Fruit fly (Drosophila melanogaster) whole organism, embryonic: Measurements from ENCODE around the gene CG17637.

ENCODE experiments used
- Atf-2 ChIP-seq: fragments of 200-800 bp; sonication (Bioruptor generic); optimal IDR thresholded peaks from 2 replicates; lab custom pipeline; 2016; ENCODE audit warnings: missing biosample characterization, missing genetic modification characterization
- Bteb2 ChIP-seq: fragments of 200-800 bp; sonication (Bioruptor generic); optimal IDR thresholded peaks from 2 replicates; lab custom pipeline; 2016; ENCODE audit warnings: missing biosample characterization, missing genetic modification characterization
- CG12659 ChIP-seq: fragments of 200-800 bp; sonication (Bioruptor generic); optimal IDR thresholded peaks from 3 replicates; lab custom pipeline; 2017; ENCODE audit warnings: mild to moderate bottlenecking, missing biosample characterization, missing genetic modification reagents, missing genetic modification characterization
- CG12744 ChIP-seq: fragments of 200-800 bp; sonication (Bioruptor generic); optimal IDR thresholded peaks from 2 replicates; lab custom pipeline; 2016; ENCODE audit warnings: missing biosample characterization, missing genetic modification characterization
- CG14860 ChIP-seq: fragments of 200-800 bp; sonication (Bioruptor generic); IDR thresholded peaks from 3 replicates; pipeline ENCODE4 v1.3.6; 2022; ENCODE audit warnings: missing biosample characterization, missing genetic modification characterization; ENCODE audit not compliant: partially characterized antibody
- CG15514 ChIP-seq: fragments of 200-800 bp; sonication (Bioruptor generic); optimal IDR thresholded peaks from 3 replicates; lab custom pipeline; 2017; ENCODE audit warnings: missing biosample characterization, missing genetic modification characterization, mild to moderate bottlenecking, moderate library complexity, missing genetic modification reagents
- CG17328 ChIP-seq: fragments of 200-800 bp; sonication (Bioruptor generic); IDR thresholded peaks from 2 replicates; pipeline ENCODE4 v1.3.6; 2022; ENCODE audit warnings: missing biosample characterization, missing genetic modification characterization
- CG30431 ChIP-seq: fragments of 200-800 bp; sonication (Bioruptor generic); optimal IDR thresholded peaks from 2 replicates; lab custom pipeline; 2017; ENCODE audit warnings: missing biosample characterization, missing genetic modification characterization
- CG4328 ChIP-seq: fragments of 200-800 bp; sonication (Bioruptor generic); optimal IDR thresholded peaks from 3 replicates; lab custom pipeline; 2017; ENCODE audit warnings: missing biosample characterization, missing genetic modification reagents, missing genetic modification characterization
- CG4360 ChIP-seq: fragments of 200-800 bp; sonication (Bioruptor generic); IDR thresholded peaks from 2 replicates; pipeline ENCODE4 v1.3.6; 2022; ENCODE audit warnings: missing biosample characterization, missing genetic modification characterization
- CG5180 ChIP-seq: fragments of 200-800 bp; sonication (Bioruptor generic); optimal IDR thresholded peaks from 3 replicates; lab custom pipeline; 2017; ENCODE audit warnings: missing biosample characterization, missing genetic modification characterization, mild to moderate bottlenecking, moderate library complexity, missing genetic modification reagents
- CG7271 ChIP-seq: fragments of 200-800 bp; sonication (Bioruptor generic); optimal IDR thresholded peaks from 2 replicates; lab custom pipeline; 2018; ENCODE audit warnings: missing biosample characterization, mild to moderate bottlenecking, missing genetic modification characterization, moderate library complexity
- CG7372 ChIP-seq: fragments of 200-800 bp; sonication (Bioruptor generic); IDR thresholded peaks from 2 replicates; pipeline ENCODE4 v1.3.6; 2022; ENCODE audit warnings: missing biosample characterization, missing genetic modification characterization
- CG7556 ChIP-seq: fragments of 200-800 bp; sonication (Bioruptor generic); optimal IDR thresholded peaks from 2 replicates; lab custom pipeline; 2017; ENCODE audit warnings: missing biosample characterization, mild to moderate bottlenecking, missing genetic modification characterization
- CG7963 ChIP-seq: fragments of 200-800 bp; sonication (Bioruptor generic); IDR thresholded peaks from 3 replicates; pipeline ENCODE4 v1.3.6; 2022; ENCODE audit warnings: missing biosample characterization, missing genetic modification characterization; ENCODE audit not compliant: partially characterized antibody
- CG8944 ChIP-seq: fragments of 200-800 bp; sonication (Bioruptor generic); optimal IDR thresholded peaks from 3 replicates; lab custom pipeline; 2016; ENCODE audit warnings: missing biosample characterization, missing genetic modification characterization
- CG9215 ChIP-seq: fragments of 200-800 bp; sonication (Bioruptor generic); IDR thresholded peaks from 2 replicates; pipeline ENCODE4 v1.3.6; 2022; ENCODE audit warnings: missing biosample characterization, missing genetic modification characterization
- CG9876 ChIP-seq: fragments of 200-800 bp; sonication (Bioruptor generic); optimal IDR thresholded peaks from 2 replicates; lab custom pipeline; 2016; ENCODE audit warnings: missing biosample characterization, missing genetic modification characterization
- Dbx ChIP-seq: fragments of 200-800 bp; sonication (Bioruptor generic); IDR thresholded peaks from 3 replicates; pipeline ENCODE4 v1.3.6; 2022; ENCODE audit warnings: missing biosample characterization, missing genetic modification characterization
- Fer3 ChIP-seq: fragments of 200-800 bp; sonication (Bioruptor generic); optimal IDR thresholded peaks from 2 replicates; lab custom pipeline; 2018; ENCODE audit warnings: missing biosample characterization, mild to moderate bottlenecking, missing genetic modification characterization, moderate library complexity
- H2.0 ChIP-seq: fragments of 200-800 bp; sonication (Bioruptor generic); IDR thresholded peaks from 2 replicates; pipeline ENCODE4 v1.3.6; 2022; ENCODE audit warnings: missing biosample characterization, missing genetic modification characterization
- Hmx ChIP-seq: fragments of 200-800 bp; sonication (Bioruptor generic); optimal IDR thresholded peaks from 2 replicates; lab custom pipeline; 2016; ENCODE audit warnings: missing biosample characterization, missing genetic modification characterization
- Myb ChIP-seq: fragments of 200-800 bp; sonication (Bioruptor generic); optimal IDR thresholded peaks from 2 replicates; lab custom pipeline; 2016; ENCODE audit warnings: missing biosample characterization, missing genetic modification characterization
- Nf-YB ChIP-seq: fragments of 200-800 bp; sonication (Bioruptor generic); optimal IDR thresholded peaks from 3 replicates; lab custom pipeline; 2019; ENCODE audit warnings: missing biosample characterization, mild to moderate bottlenecking, missing genetic modification characterization, moderate library complexity
- Oaz ChIP-seq: fragments of 200-800 bp; sonication (Bioruptor generic); IDR thresholded peaks from 2 replicates; pipeline ENCODE4 v1.3.6; 2022; ENCODE audit warnings: missing biosample characterization, missing genetic modification characterization
- Poxn ChIP-seq: fragments of 200-800 bp; sonication (Bioruptor generic); IDR thresholded peaks from 2 replicates; pipeline ENCODE4 v1.3.6; 2022; ENCODE audit warnings: missing biosample characterization, missing genetic modification characterization
- Ssrp ChIP-seq: fragments of 200-800 bp; sonication (Bioruptor generic); optimal IDR thresholded peaks from 2 replicates; lab custom pipeline; 2018; ENCODE audit warnings: missing biosample characterization, mild to moderate bottlenecking, missing genetic modification characterization, moderate library complexity
- Stat92E ChIP-seq, 3 experiments: fragments of >200 bp in 2 of 3; fragments of 200-800 bp in 1 of 3; sonication (Bioruptor generic) in 1 of 3; optimal IDR thresholded peaks; 2 replicates each; lab custom pipeline; 2017 to 2019; ENCODE audit warnings: missing biosample characterization in 3 of 3, missing genetic modification characterization in 3 of 3, mild to moderate bottlenecking in 1 of 3, moderate library complexity in 1 of 3
- Usf ChIP-seq: fragments of 200-800 bp; sonication (Bioruptor generic); optimal IDR thresholded peaks from 2 replicates; lab custom pipeline; 2017; ENCODE audit warnings: missing genotype, missing biosample characterization, missing genetic modification characterization
- bcd ChIP-seq: fragments of 200-800 bp; sonication (Bioruptor generic); optimal IDR thresholded peaks from 2 replicates; lab custom pipeline; 2017; ENCODE audit warnings: missing biosample characterization, mild to moderate bottlenecking, missing genetic modification characterization
- chn ChIP-seq: fragments of 200-800 bp; sonication (Bioruptor generic); optimal IDR thresholded peaks from 2 replicates; lab custom pipeline; 2016; ENCODE audit warnings: missing biosample characterization, missing genetic modification characterization
- danr ChIP-seq: fragments of 200-800 bp; sonication (Bioruptor generic); IDR thresholded peaks from 2 replicates; pipeline ENCODE4 v1.3.6; 2022; ENCODE audit warnings: missing biosample characterization, missing genetic modification characterization
- dmrt99B ChIP-seq: fragments of 200-800 bp; sonication (Bioruptor generic); optimal IDR thresholded peaks from 2 replicates; lab custom pipeline; 2018; ENCODE audit warnings: missing biosample characterization, mild to moderate bottlenecking, missing genetic modification characterization, moderate library complexity
- ems ChIP-seq: fragments of 200-800 bp; sonication (Bioruptor generic); optimal IDR thresholded peaks from 3 replicates; lab custom pipeline; 2016; ENCODE audit warnings: missing biosample characterization, missing genetic modification characterization
- fd3F ChIP-seq: fragments of 200-800 bp; sonication (Bioruptor generic); optimal IDR thresholded peaks from 2 replicates; lab custom pipeline; 2018; ENCODE audit warnings: missing biosample characterization, mild to moderate bottlenecking, missing genetic modification characterization, moderate library complexity
- grau ChIP-seq: fragments of 200-800 bp; optimal IDR thresholded peaks from 3 replicates; lab custom pipeline; 2019; ENCODE audit warnings: missing biosample characterization, mild to moderate bottlenecking, missing genetic modification characterization, moderate library complexity
- hth ChIP-seq: fragments of >200 bp; optimal IDR thresholded peaks from 2 replicates; lab custom pipeline; 2017; ENCODE audit warnings: inconsistent platforms
- kni ChIP-seq: fragments of 200-800 bp; sonication (Bioruptor generic); optimal IDR thresholded peaks from 3 replicates; lab custom pipeline; 2017; ENCODE audit warnings: mild to moderate bottlenecking, missing biosample characterization, missing genetic modification reagents, missing genetic modification characterization
- maf-S ChIP-seq: fragments of 200-800 bp; sonication (Bioruptor generic); optimal IDR thresholded peaks from 2 replicates; lab custom pipeline; 2016; ENCODE audit warnings: missing biosample characterization, missing genetic modification characterization
- nau ChIP-seq: fragments of 200-800 bp; sonication (Bioruptor generic); optimal IDR thresholded peaks from 3 replicates; lab custom pipeline; 2017; ENCODE audit warnings: missing biosample characterization, mild to moderate bottlenecking, missing genetic modification characterization, missing genetic modification reagents
- nerfin-1 ChIP-seq: fragments of 200-800 bp; sonication (Bioruptor generic); optimal IDR thresholded peaks from 3 replicates; lab custom pipeline; 2019; ENCODE audit warnings: missing biosample characterization, mild to moderate bottlenecking, missing genetic modification characterization, moderate library complexity
- schlank ChIP-seq: fragments of 200-800 bp; sonication (Bioruptor generic); optimal IDR thresholded peaks from 2 replicates; lab custom pipeline; 2018; ENCODE audit warnings: missing biosample characterization, mild to moderate bottlenecking, missing genetic modification characterization
- sens ChIP-seq: fragments of 200-800 bp; sonication (Bioruptor generic); peaks from one replicate; lab custom pipeline; 2016; ENCODE audit warnings: missing biosample characterization, missing genetic modification characterization
- slou ChIP-seq: fragments of 200-800 bp; sonication (Bioruptor generic); optimal IDR thresholded peaks from 3 replicates; lab custom pipeline; 2016; ENCODE audit warnings: missing biosample characterization, missing genetic modification characterization
- sna ChIP-seq: fragments of 200-800 bp; sonication (Bioruptor generic); IDR thresholded peaks from 2 replicates; pipeline ENCODE4 v1.3.6; 2022; ENCODE audit warnings: missing biosample characterization, missing genetic modification characterization; ENCODE audit not compliant: partially characterized antibody
- stc ChIP-seq: fragments of 200-800 bp; sonication (Bioruptor generic); IDR thresholded peaks from 2 replicates; pipeline ENCODE4 v1.3.6; 2022; ENCODE audit warnings: missing biosample characterization, missing genetic modification characterization
- tap ChIP-seq: fragments of 200-800 bp; optimal IDR thresholded peaks from 3 replicates; lab custom pipeline; 2019; ENCODE audit warnings: missing biosample characterization, mild to moderate bottlenecking, missing genetic modification characterization, moderate library complexity
- usp ChIP-seq: fragments of >200 bp; optimal IDR thresholded peaks from 2 replicates; lab custom pipeline; 2017; ENCODE audit warnings: missing biosample characterization, missing genetic modification characterization
- yki ChIP-seq: fragments of >200 bp; optimal IDR thresholded peaks from 3 replicates; lab custom pipeline; 2018

The CG17637 gene

DNA sequence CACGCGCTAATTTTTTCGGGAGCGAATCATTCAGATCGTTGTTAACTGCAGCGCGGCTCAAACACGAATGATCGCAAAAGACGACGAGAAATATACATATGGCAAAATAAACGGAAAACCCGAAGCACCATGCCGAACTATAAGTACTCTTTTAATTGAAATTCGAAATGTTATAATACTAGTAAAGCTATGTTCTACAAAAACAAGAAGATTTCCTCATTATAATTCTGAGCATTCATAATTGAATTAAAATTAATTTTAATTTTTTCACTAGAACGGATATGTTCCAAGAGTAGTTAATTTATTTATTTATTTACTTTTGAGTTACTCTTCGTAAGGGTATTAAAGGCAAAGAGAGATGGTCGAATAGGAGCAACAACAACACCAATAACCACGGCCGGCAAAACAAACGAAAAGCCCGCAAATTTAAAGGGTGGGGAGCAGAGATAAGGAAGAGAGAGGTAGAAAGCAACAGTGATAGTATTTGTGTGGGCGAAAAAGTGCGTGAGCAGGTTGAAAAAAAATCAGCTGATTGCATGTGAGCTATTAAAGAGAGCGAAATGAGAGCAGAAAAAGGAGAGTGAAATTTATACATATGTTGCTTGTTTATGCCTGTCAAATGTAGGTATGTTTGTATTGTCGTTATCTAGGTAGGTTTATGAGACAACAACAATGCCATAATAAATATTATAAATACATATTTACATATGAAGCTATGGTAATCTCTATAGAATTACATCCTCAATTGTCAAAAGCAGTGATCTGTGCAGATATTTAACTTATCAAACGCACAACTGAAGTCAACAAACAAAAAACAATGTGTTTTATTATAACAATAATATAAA, 10.3 kb upstream of the CG17637 start (continued):
- peak; percentile 13 for TF ChIP-seq CG8944 (GFP tag; lab: Kevin White, UChicago)
- TF ChIP-seq schlank (tag; lab: Kevin White, UChicago): no peak
- peak; percentile 30 for TF ChIP-seq maf-S (GFP tag; lab: Kevin White, UChicago)
- peak; percentile 39 for TF ChIP-seq kni (GFP tag; lab: Kevin White, UChicago)
- TF ChIP-seq CG12659 (GFP tag; lab: Kevin White, UChicago): peak; percentile 69
- TF ChIP-seq nerfin-1 (tag; lab: Kevin White, UChicago): peak; percentile 15
- TF ChIP-seq CG14860: no peak
- TF ChIP-seq CG4328 (GFP tag; lab: Kevin White, UChicago): no peak
- TF ChIP-seq nau: peak; percentile 53
- TF ChIP-seq Fer3 (tag; lab: Kevin White, UChicago): peak; percentile 78
- TF ChIP-seq Oaz (GFP tag; lab: Robert Waterston, UW): peak; percentile 47
- peak; percentile 57 for TF ChIP-seq Hmx
- TF ChIP-seq CG4360 (GFP tag; lab: Robert Waterston, UW): peak; percentile 67
- no peak for TF ChIP-seq CG7271
- TF ChIP-seq hth: no peak
- no peak for TF ChIP-seq chn
- no peak for TF ChIP-seq CG12744 (GFP tag; lab: Kevin White, UChicago)
- peak; percentile 68; the same call in 1 of the 2 replicates for TF ChIP-seq danr
- 0 out of 2 replicates have a peak, but pooled peaks have one; percentile 34 for TF ChIP-seq Poxn
- TF ChIP-seq CG5180 (GFP tag; lab: Kevin White, UChicago): peak; percentile 18
- peak; percentile 56 for TF ChIP-seq CG15514 (GFP tag; lab: Kevin White, UChicago)
- TF ChIP-seq stc (GFP tag; lab: Robert Waterston, UW): peak; percentile 84
- TF ChIP-seq sna (GFP tag; lab: Robert Waterston, UW): no peak
- peak; percentile 50 for TF ChIP-seq fd3F
- peak; percentile 83 for TF ChIP-seq grau
- no peak for TF ChIP-seq CG7963 (GFP tag; lab: Robert Waterston, UW)
- TF ChIP-seq Ssrp: peak; percentile 56
- TF ChIP-seq slou (GFP tag; lab: Kevin White, UChicago): no peak
- TF ChIP-seq Usf (GFP tag; lab: Kevin White, UChicago): peak; percentile 42
- TF ChIP-seq tap (tag; lab: Kevin White, UChicago): peak; percentile 72
- TF ChIP-seq Myb (GFP tag; lab: Kevin White, UChicago): peak; percentile 12
- TF ChIP-seq ems: peak; percentile 20
- no peak for TF ChIP-seq usp (GFP tag; lab: Kevin White, UChicago)
- peak; percentile 85 for TF ChIP-seq dmrt99B (tag; lab: Kevin White, UChicago)
- TF ChIP-seq Nf-YB (GFP tag; lab: Kevin White, UChicago): peak; percentile 49
- peak; percentile 83 for TF ChIP-seq Dbx
- peak; percentile 71 for TF ChIP-seq H2.0
- peak; percentile 49 for TF ChIP-seq CG9215 (GFP tag; lab: Robert Waterston, UW)
- no peak for TF ChIP-seq CG30431 (GFP tag; lab: Kevin White, UChicago)
- TF ChIP-seq yki (lab: Kevin White, UChicago): no peak
- peak; percentile 14 for TF ChIP-seq Atf-2 (GFP tag; lab: Kevin White, UChicago)
- TF ChIP-seq Bteb2: peak; percentile 60
- TF ChIP-seq bcd: peak; percentile 69
- peak; percentile 74 for TF ChIP-seq CG17328 (GFP tag; lab: Robert Waterston, UW)
- TF ChIP-seq CG7556 (GFP tag; lab: Kevin White, UChicago): peak; percentile 82
- TF ChIP-seq CG7372 (GFP tag; lab: Robert Waterston, UW): peak; percentile 55
- TF ChIP-seq CG9876: no peak
- TF ChIP-seq Stat92E (GFP tag; optimal IDR thresholded peaks at IDR 0.05; lab: Kevin White, UChicago): no peak
- TF ChIP-seq sens (GFP tag; lab: Kevin White, UChicago): peak; percentile 89
